Fruit fly (Drosophila melanogaster): ENCODE measurements around the gene mTerf5.
A peak's percentile ranks its signal among the peaks of the same experiment; 100 is the strongest.

Gene mTerf5

DNA sequence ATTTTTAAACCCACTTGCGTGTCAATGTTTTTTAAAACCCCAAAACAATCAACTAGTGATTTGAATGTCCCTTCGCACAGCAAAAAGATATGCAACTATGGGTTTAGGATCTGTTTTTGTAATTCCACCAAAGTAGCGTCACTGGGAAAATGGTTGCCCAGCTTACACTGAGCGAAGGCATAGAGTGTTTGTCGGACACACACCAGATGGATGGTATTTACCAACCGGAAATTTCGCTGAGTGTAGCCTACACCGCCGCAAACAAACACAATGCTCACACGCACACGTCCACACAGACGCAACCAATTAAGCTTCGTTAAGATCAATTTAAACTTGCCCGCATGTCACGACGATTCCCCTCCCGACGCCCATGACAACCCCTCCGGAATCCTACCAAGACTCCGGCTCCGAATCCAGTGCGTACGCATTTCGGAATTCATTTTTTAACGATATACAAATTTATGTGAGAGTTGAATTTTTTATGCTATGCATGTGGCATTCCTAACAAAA, 5.3 kb upstream of the mTerf5 start (continued):
- no peak for TF ChIP-seq exex (tag; optimal IDR thresholded peaks at IDR 0.05)
- TF ChIP-seq br (optimal IDR thresholded peaks at IDR 0.05): no peak
- no peak for TF ChIP-seq sug (tag; optimal IDR thresholded peaks at IDR 0.05)
- no peak for TF ChIP-seq CG1233 (GFP tag; optimal IDR thresholded peaks at IDR 0.05)
- TF ChIP-seq CG11398 (GFP tag; optimal IDR thresholded peaks at IDR 0.05): no peak
- peak; percentile 43; the same call in 1 of the 3 replicates for TF ChIP-seq row (GFP tag; IDR thresholded peaks at IDR 0.05)
- 0 out of 2 replicates have a peak, but pooled peaks have one; percentile 21 for TF ChIP-seq ranshi (GFP tag; IDR thresholded peaks at IDR 0.05)
- no peak for TF ChIP-seq E2f1 (GFP tag; IDR thresholded peaks at IDR 0.05)
- no peak for TF ChIP-seq ERR (GFP tag; optimal IDR thresholded peaks at IDR 0.05)
- TF ChIP-seq jigr1 (GFP tag; IDR thresholded peaks at IDR 0.05): no peak
- TF ChIP-seq zf30C (GFP tag; optimal IDR thresholded peaks at IDR 0.05): peak; percentile 48
- TF ChIP-seq Drgx (GFP tag; IDR thresholded peaks at IDR 0.05): 0 out of 2 replicates have a peak, but pooled peaks have one; percentile 17
- TF ChIP-seq CG34422 (GFP tag; IDR thresholded peaks at IDR 0.05): no peak
- TF ChIP-seq CG7745 (tag; optimal IDR thresholded peaks at IDR 0.05): no peak
- TF ChIP-seq dysf (GFP tag; IDR thresholded peaks at IDR 0.05): 0 out of 3 replicates have a peak, but pooled peaks have one; percentile 34
- 0 out of 2 replicates have a peak, but pooled peaks have one; percentile 6 for TF ChIP-seq Ada2b (GFP tag; IDR thresholded peaks at IDR 0.05)
- peak; percentile 47; the same call in 1 of the 2 replicates for TF ChIP-seq NFAT (GFP tag; IDR thresholded peaks at IDR 0.05)
- no peak for TF ChIP-seq CG1024 (GFP tag; IDR thresholded peaks at IDR 0.05)
- TF ChIP-seq ttk (GFP tag; IDR thresholded peaks at IDR 0.05): 0 out of 2 replicates have a peak, but pooled peaks have one; percentile 28
- no peak for TF ChIP-seq pfk (GFP tag; optimal IDR thresholded peaks at IDR 0.05)
- TF ChIP-seq her (GFP tag; optimal IDR thresholded peaks at IDR 0.05): no peak
- 0 out of 3 replicates have a peak, but pooled peaks have one; percentile 13 for TF ChIP-seq Mrtf (GFP tag; IDR thresholded peaks at IDR 0.05)
- TF ChIP-seq CG2202 (tag; optimal IDR thresholded peaks at IDR 0.05): no peak
- 0 out of 2 replicates have a peak, but pooled peaks have one; percentile 15 for TF ChIP-seq sisA (GFP tag; IDR thresholded peaks at IDR 0.05)

dm6 chr3R:18227385-18227784, 3.9 kb upstream of the mTerf5 start:
- no peak for TF ChIP-seq unpg (GFP tag; optimal IDR thresholded peaks at IDR 0.05)
- TF ChIP-seq nom (GFP tag; optimal IDR thresholded peaks at IDR 0.05): peak; percentile 35
- peak; percentile 80 for TF ChIP-seq exex (tag; optimal IDR thresholded peaks at IDR 0.05)
- TF ChIP-seq CG9797 (GFP tag; optimal IDR thresholded peaks at IDR 0.05): no peak
- TF ChIP-seq eve (GFP tag; optimal IDR thresholded peaks at IDR 0.05): no peak
- no peak for TF ChIP-seq sim (GFP tag; IDR thresholded peaks at IDR 0.05)
- no peak for TF ChIP-seq CG17328 (GFP tag; IDR thresholded peaks at IDR 0.05)
- no peak for TF ChIP-seq CG12391 (tag; optimal IDR thresholded peaks at IDR 0.05)
- no peak for TF ChIP-seq Oli (tag; optimal IDR thresholded peaks at IDR 0.05)

dm6 chr3R:18226809-18227157, 3.3 kb upstream of the mTerf5 start:
- 0 out of 2 replicates have a peak, but pooled peaks have one; percentile 13 for TF ChIP-seq CG14441 (GFP tag; IDR thresholded peaks at IDR 0.05)
- peak; percentile 44 for TF ChIP-seq gcm (GFP tag; optimal IDR thresholded peaks at IDR 0.05)
- TF ChIP-seq Dref (GFP tag; IDR thresholded peaks at IDR 0.05): peak; percentile 18; the same call in 1 of the 2 replicates
- TF ChIP-seq CG11695 (GFP tag; IDR thresholded peaks at IDR 0.05): 0 out of 3 replicates have a peak, but pooled peaks have one; percentile 39
- peak; percentile 20 for TF ChIP-seq fu2 (GFP tag; optimal IDR thresholded peaks at IDR 0.05)
- peak; percentile 86 for TF ChIP-seq crol (GFP tag; IDR thresholded peaks at IDR 0.05)
- 0 out of 3 replicates have a peak, but pooled peaks have one; percentile 44 for TF ChIP-seq ci (GFP tag; IDR thresholded peaks at IDR 0.05)
- peak in 1 of 2 experiments; percentile 24 for TF ChIP-seq Pdp1 (GFP tag; optimal IDR thresholded peaks at IDR 0.05)
- TF ChIP-seq ERR (GFP tag; optimal IDR thresholded peaks at IDR 0.05): peak; percentile 92
- peak; percentile 75 for TF ChIP-seq NFAT (GFP tag; IDR thresholded peaks at IDR 0.05)
- TF ChIP-seq HLH4C (GFP tag; IDR thresholded peaks at IDR 0.05; ENCODE audit: partially characterized antibody): 0 out of 3 replicates have a peak, but pooled peaks have one; percentile 20
- TF ChIP-seq emc (GFP tag; optimal IDR thresholded peaks at IDR 0.05): no peak
- 0 out of 2 replicates have a peak, but pooled peaks have one; percentile 25 for TF ChIP-seq ara (GFP tag; IDR thresholded peaks at IDR 0.05)
- TF ChIP-seq ap (GFP tag; IDR thresholded peaks at IDR 0.05): no peak
- peak; percentile 94 for TF ChIP-seq bigmax (GFP tag; optimal IDR thresholded peaks at IDR 0.05)
- no peak; the same call in 2 of the 3 replicates for TF ChIP-seq Opbp (GFP tag; IDR thresholded peaks at IDR 0.05; ENCODE audit: partially characterized antibody)
